Worm (Caenorhabditis elegans) whole organism, late embryonic: Measurements from ENCODE around the gene irld-14.

ENCODE experiments used
- C08G9.2 ChIP-seq: sonication (generic microtip); optimal IDR thresholded peaks from 2 replicates; lab custom pipeline; 2016; ENCODE audit warnings: mild to moderate bottlenecking, missing genetic modification characterization, moderate library complexity, missing compliant biosample characterization
- Y22D7AL.16 ChIP-seq: sonication (generic microtip); optimal IDR thresholded peaks from 2 replicates; lab custom pipeline; 2016; ENCODE audit warnings: missing genetic modification characterization, missing compliant biosample characterization
- gmeb-2 ChIP-seq: sonication (generic microtip); optimal IDR thresholded peaks from 2 replicates; lab custom pipeline; 2016; ENCODE audit warnings: missing genetic modification characterization, inconsistent platforms, missing compliant biosample characterization
- lim-6 ChIP-seq: sonication (generic microtip); optimal IDR thresholded peaks from 2 replicates; lab custom pipeline; 2016; ENCODE audit warnings: missing genetic modification characterization, missing compliant biosample characterization
- pqm-1 ChIP-seq: sonication (generic microtip); optimal IDR thresholded peaks from 2 replicates; lab custom pipeline; 2016; ENCODE audit warnings: missing genetic modification characterization, missing compliant biosample characterization

DNA sequence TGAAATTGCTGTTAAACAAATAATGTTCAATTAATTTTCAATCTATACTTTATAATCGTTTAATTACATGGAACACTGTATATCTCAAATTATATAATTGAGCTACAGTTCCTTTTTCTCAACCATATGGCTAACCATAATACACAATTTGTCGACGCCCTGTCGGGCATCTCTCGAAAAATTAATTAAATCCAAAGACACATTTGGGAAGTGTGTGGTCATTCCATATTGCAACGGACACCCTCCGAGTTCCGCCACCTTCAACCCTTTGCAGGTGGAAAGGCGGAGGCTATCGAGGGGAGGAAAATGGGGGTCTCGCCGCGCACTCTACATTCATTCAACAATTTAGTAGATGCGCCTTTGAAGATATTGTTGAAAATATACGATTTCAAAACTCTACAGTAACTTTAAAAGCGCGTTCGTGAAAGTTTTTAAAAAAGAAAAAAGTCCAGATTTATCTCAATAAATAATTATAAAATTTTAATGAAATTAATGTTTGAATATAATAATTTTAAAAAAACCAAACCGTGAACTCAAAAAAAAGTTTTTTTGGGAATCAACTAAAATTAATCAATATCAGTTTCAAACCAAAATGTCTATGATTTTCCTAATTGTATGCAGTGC lies 32.7 kb downstream of the irld-14 start, which contains the start of gene F14H8.8:
- TF ChIP-seq Y22D7AL.16 (no peak), pqm-1 (no peak), gmeb-2 (tag; lab: Kevin White, UChicago) (no peak), C08G9.2 (tag; lab: Kevin White, UChicago) (no peak), lim-6 (no peak)
